Fruit fly (Drosophila melanogaster): ENCODE data around the gene Muc11A.
"Not testable (repeated sequence)": the region's sequence is repeated elsewhere in the genome, so short reads cannot be mapped to it uniquely, and the experiment has no call there.

The Muc11A gene

DNA sequence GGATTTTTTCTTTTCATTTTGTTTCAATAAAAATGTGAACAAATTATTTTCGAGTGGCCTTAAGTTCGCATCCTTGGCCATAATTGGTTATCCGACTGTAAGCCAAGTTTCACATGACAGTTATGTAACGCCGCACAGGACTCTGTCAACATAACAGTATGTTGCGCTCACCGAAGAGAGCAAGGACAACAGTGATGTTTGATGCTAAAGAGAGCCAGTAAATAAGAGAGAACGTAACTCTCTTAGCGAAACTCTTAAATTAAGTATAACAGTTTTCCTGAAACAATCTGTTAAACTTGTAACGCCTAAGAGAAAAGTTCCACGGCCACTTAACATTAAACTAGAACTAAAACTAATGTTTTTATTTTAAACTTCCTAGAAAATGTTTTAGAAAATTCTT, 26.1 kb downstream of the Muc11A start:
- TF ChIP-seq Myc (optimal IDR thresholded peaks at IDR 0.05) (no peak), psq (optimal IDR thresholded peaks at IDR 0.05) (no peak), ttk (optimal IDR thresholded peaks at IDR 0.05) (no peak), insv (optimal IDR thresholded peaks at IDR 0.05) (no peak), h (optimal IDR thresholded peaks at IDR 0.05) (no peak), Sin3A (optimal IDR thresholded peaks at IDR 0.05) (no peak)

DNA sequence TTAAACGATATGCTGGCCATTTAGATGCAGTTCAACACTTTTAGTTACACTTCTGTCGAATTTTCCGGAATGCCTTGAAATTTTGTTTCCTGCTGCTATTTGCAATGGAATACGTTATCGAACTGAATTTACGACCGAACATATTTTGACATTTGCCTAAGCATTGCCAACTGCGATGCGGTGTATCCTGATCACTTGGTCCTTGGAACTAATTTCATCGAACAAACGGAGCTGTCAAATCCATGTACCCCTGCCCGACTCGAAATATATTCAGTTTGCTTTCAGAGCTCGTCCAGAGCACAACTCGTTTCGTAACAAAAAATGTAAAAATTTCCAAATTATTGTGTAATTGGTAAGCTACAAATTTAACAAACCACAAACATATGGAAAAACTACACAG, 27.3 kb downstream of the Muc11A start, which contains the start of gene CG15734:
TSS of gene CG15734 (minus strand) at position 101 of the 400 bp plus-strand sequence.
- TF ChIP-seq Myc, Sin3A, h (optimal IDR thresholded peaks at IDR 0.05): not testable (repeated sequence)

DNA sequence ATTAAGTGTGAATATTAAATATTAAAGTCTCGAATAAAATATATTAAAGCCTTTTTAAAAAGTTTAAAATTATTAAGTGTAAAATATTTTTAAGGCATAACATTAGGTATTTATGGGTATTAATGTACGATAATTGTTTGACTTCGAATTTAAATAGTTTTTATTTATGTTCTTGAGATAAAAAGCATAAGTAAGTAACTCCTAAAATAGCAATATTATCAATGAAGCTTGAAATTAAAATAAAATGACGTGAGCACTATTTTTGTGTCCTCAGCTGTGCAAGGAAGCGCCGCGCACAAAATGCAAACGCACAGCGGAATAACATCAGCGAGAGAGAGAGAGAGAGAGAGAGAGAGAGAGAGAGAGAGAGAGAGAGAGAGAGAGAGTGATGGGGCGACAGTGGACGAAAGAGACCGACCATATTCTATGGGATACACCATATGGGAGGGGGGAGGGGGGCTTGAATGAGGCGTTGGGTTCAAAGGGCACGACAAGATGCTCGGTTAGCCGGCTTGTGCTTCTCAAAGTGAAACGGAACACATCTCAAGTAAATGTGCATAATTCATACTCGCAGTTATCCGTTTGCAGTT, 30.7 kb downstream of the Muc11A start:
- TF ChIP-seq Sin3A (optimal IDR thresholded peaks at IDR 0.05) (no peak), ttk (optimal IDR thresholded peaks at IDR 0.05) (no peak), h (optimal IDR thresholded peaks at IDR 0.05) (no peak)

DNA sequence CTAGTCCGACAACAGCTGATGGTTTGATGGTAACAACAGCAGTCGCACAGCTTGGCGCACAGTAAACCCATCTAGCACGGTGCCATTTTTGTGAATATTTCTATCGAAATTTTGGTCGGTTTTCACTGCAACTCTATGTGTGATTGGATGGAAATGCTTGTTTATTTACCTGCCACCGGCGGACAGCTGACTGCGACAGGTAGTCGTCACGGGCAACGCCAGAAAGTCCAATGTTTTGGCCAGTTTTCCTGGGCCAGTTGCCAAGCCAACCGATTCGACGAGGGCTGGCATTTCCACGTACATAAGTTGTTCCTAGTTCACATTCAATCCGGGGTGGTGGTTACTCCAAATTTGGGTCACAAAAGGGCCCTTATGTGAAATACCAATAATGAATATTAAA, 44.1 kb downstream of the Muc11A start, which contains the start of gene CG11356:
TSS of gene CG11356 (minus strand) at position 101 of the 400 bp plus-strand sequence.
- TF ChIP-seq ttk (optimal IDR thresholded peaks at IDR 0.05) (no peak), psq (optimal IDR thresholded peaks at IDR 0.05) (no peak), insv (optimal IDR thresholded peaks at IDR 0.05) (no peak), h (optimal IDR thresholded peaks at IDR 0.05) (no peak), Sin3A (optimal IDR thresholded peaks at IDR 0.05) (no peak), Myc (optimal IDR thresholded peaks at IDR 0.05) (no peak)

DNA sequence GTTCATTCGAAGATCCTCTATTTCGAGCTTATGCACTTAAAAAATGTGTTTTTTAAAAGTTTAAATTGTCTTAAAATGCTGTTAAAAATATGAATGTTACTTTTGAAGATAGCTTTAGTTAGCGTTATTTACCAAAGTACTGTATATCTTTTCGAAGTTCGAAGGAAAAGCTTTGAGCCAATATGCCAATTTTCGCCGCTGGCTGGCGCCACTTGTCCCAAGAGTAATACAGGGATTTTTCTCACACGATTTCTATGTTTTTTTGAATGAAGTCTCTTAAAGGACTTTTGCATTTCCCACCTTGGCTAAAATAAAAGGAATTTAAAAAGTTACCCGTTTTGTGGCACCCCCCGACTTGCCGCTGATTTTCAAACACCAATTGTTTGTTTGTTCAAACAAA, 44.6 kb downstream of the Muc11A start:
- TF ChIP-seq ttk (optimal IDR thresholded peaks at IDR 0.05), result no peak
- no peak for TF ChIP-seq insv (optimal IDR thresholded peaks at IDR 0.05)
- no peak for TF ChIP-seq psq (optimal IDR thresholded peaks at IDR 0.05)
- TF ChIP-seq Myc (optimal IDR thresholded peaks at IDR 0.05), result no peak
- TF ChIP-seq h (optimal IDR thresholded peaks at IDR 0.05), result no peak
- TF ChIP-seq Sin3A (optimal IDR thresholded peaks at IDR 0.05), result no peak

DNA sequence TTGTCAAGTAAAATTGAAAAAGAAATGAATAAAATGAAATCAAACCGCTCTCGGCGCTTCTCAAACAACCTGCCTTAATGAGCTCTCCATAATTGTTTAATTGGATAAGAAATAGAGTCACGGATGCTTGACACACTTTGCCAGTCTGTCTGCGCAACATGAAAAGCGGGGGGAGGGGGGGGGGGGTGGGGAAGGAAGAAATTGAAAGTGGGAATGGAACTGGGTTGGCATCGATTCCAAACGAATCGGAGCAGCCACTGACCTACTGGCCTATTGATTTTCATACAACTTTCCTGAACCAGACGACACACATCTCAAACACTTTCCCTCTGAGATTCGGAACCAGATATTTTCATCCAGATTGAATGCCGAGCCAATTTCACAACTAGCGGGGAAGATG, 47.3 kb downstream of the Muc11A start, which contains the start of gene CG2750:
TSS of gene CG2750 (plus strand) at position 301 of the 400 bp plus-strand sequence.
- no peak for TF ChIP-seq psq (optimal IDR thresholded peaks at IDR 0.05)
- TF ChIP-seq Myc (optimal IDR thresholded peaks at IDR 0.05), result no peak
- TF ChIP-seq h (optimal IDR thresholded peaks at IDR 0.05), result no peak

Data from Kc167 (cell line).